Fruit fly (Drosophila melanogaster) whole organism, embryonic: ENCODE measurements around the gene CG34039.

Source experiments
- Abd-B ChIP-seq: fragments of 200-800 bp; sonication (Bioruptor generic); optimal IDR thresholded peaks from 2 replicates; lab custom pipeline; 2018; ENCODE audit warnings: missing biosample characterization, mild to moderate bottlenecking, missing genetic modification characterization, moderate library complexity
- CG10321 ChIP-seq: fragments of 200-800 bp; sonication (Bioruptor generic); IDR thresholded peaks from 2 replicates; pipeline ENCODE4 v1.3.6; 2022; ENCODE audit warnings: missing biosample characterization, missing genetic modification characterization
- CG10431 ChIP-seq: fragments of 200-800 bp; sonication (Bioruptor generic); optimal IDR thresholded peaks from 3 replicates; lab custom pipeline; 2018; ENCODE audit warnings: missing biosample characterization, mild to moderate bottlenecking, missing genetic modification characterization
- CG10543 ChIP-seq: fragments of 200-800 bp; sonication (Bioruptor generic); optimal IDR thresholded peaks from 3 replicates; lab custom pipeline; 2017; ENCODE audit warnings: missing biosample characterization, mild to moderate bottlenecking, missing genetic modification characterization, moderate library complexity
- CG10654 ChIP-seq: fragments of 200-800 bp; sonication (Bioruptor generic); optimal IDR thresholded peaks from 2 replicates; lab custom pipeline; 2016; ENCODE audit warnings: missing biosample characterization, missing genetic modification characterization
- CG11456 ChIP-seq: fragments of 200-800 bp; sonication (Bioruptor generic); IDR thresholded peaks from 3 replicates; pipeline ENCODE4 v1.3.6; 2022; ENCODE audit warnings: missing biosample characterization, missing genetic modification characterization
- CG13287 ChIP-seq: fragments of 200-800 bp; sonication (Bioruptor generic); IDR thresholded peaks from 2 replicates; pipeline ENCODE4 v1.3.6; 2022; ENCODE audit warnings: missing biosample characterization, missing genetic modification characterization; ENCODE audit not compliant: partially characterized antibody
- CG13424 ChIP-seq: fragments of 200-800 bp; sonication (Bioruptor generic); optimal IDR thresholded peaks from 2 replicates; lab custom pipeline; 2019; ENCODE audit warnings: missing biosample characterization, mild to moderate bottlenecking, missing genetic modification characterization, moderate library complexity
- CG13775 ChIP-seq: fragments of 200-800 bp; sonication (Bioruptor generic); optimal IDR thresholded peaks from 3 replicates; lab custom pipeline; 2017; ENCODE audit warnings: missing biosample characterization, mild to moderate bottlenecking, missing genetic modification characterization
- CG13894 ChIP-seq: fragments of 200-800 bp; sonication (Bioruptor generic); optimal IDR thresholded peaks from 3 replicates; lab custom pipeline; 2018; ENCODE audit warnings: missing biosample characterization, mild to moderate bottlenecking, missing genetic modification characterization, moderate library complexity
- CG17359 ChIP-seq: fragments of 200-800 bp; sonication (Bioruptor generic); optimal IDR thresholded peaks from 3 replicates; lab custom pipeline; 2018; ENCODE audit warnings: missing biosample characterization, mild to moderate bottlenecking, missing genetic modification characterization, moderate library complexity
- CG18262 ChIP-seq: fragments of 200-800 bp; optimal IDR thresholded peaks from 3 replicates; lab custom pipeline; 2019; ENCODE audit warnings: missing biosample characterization, mild to moderate bottlenecking, missing genetic modification characterization, moderate library complexity
- CG1832 ChIP-seq: fragments of 200-800 bp; sonication (Bioruptor generic); optimal IDR thresholded peaks from 2 replicates; lab custom pipeline; 2017; ENCODE audit warnings: missing biosample characterization, mild to moderate bottlenecking, missing genetic modification characterization, inconsistent platforms
- CG18764 ChIP-seq: fragments of 200-800 bp; sonication (Bioruptor generic); optimal IDR thresholded peaks from 3 replicates; lab custom pipeline; 2016; ENCODE audit warnings: missing biosample characterization, missing genetic modification characterization
- CG2199 ChIP-seq: fragments of 200-800 bp; sonication (Bioruptor generic); IDR thresholded peaks from 3 replicates; pipeline ENCODE4 v1.3.6; 2022; ENCODE audit warnings: missing biosample characterization, missing genetic modification characterization
- CG32767 ChIP-seq: fragments of 200-800 bp; sonication (Bioruptor generic); IDR thresholded peaks from 2 replicates; pipeline ENCODE4 v1.3.6; 2022; ENCODE audit warnings: missing biosample characterization, missing genetic modification characterization
- CG33557 ChIP-seq: fragments of 200-800 bp; sonication (Bioruptor generic); optimal IDR thresholded peaks from 2 replicates; lab custom pipeline; 2019; ENCODE audit warnings: missing biosample characterization, mild to moderate bottlenecking, missing genetic modification characterization, moderate library complexity
- CG3726 ChIP-seq: fragments of 200-800 bp; sonication (Bioruptor generic); IDR thresholded peaks from 3 replicates; pipeline ENCODE4, ENCODE4 v1.3.6; 2022; ENCODE audit warnings: missing biosample characterization, missing genetic modification characterization
- CG4730 ChIP-seq: fragments of 200-800 bp; sonication (Bioruptor generic); IDR thresholded peaks from 2 replicates; pipeline ENCODE4 v1.3.6; 2022; ENCODE audit warnings: missing biosample characterization, missing genetic modification characterization
- CG6765 ChIP-seq: fragments of 200-800 bp; sonication (Bioruptor generic); optimal IDR thresholded peaks from 3 replicates; lab custom pipeline; 2017; ENCODE audit warnings: missing biosample characterization, mild to moderate bottlenecking, missing genetic modification characterization
- CG8944 ChIP-seq: fragments of 200-800 bp; sonication (Bioruptor generic); optimal IDR thresholded peaks from 3 replicates; lab custom pipeline; 2016; ENCODE audit warnings: missing biosample characterization, missing genetic modification characterization
- CkIIα-i1 ChIP-seq: fragments of 200-800 bp; sonication (Bioruptor generic); IDR thresholded peaks from 2 replicates; pipeline ENCODE4 v1.3.6; 2022; ENCODE audit warnings: missing biosample characterization, missing genetic modification characterization
- CoRest ChIP-seq: fragments of 200-800 bp; sonication (Bioruptor generic); optimal IDR thresholded peaks from 3 replicates; lab custom pipeline; 2018; ENCODE audit warnings: missing biosample characterization, mild to moderate bottlenecking, missing genetic modification characterization, moderate library complexity
- Dref ChIP-seq: fragments of 200-800 bp; sonication (Bioruptor generic); IDR thresholded peaks from 2 replicates; pipeline ENCODE4 v1.3.6; 2022; ENCODE audit warnings: missing biosample characterization, missing genetic modification characterization
- Hr51 ChIP-seq, 2 experiments: fragments of 200-800 bp; sonication (Bioruptor generic); optimal IDR thresholded peaks; 2 replicates in 1 of 2; 3 replicates in 1 of 2; lab custom pipeline; 2016 to 2018; ENCODE audit warnings: missing biosample characterization in 2 of 2, missing genetic modification characterization in 2 of 2, mild to moderate bottlenecking in 1 of 2, moderate library complexity in 1 of 2
- MTF-1 ChIP-seq: fragments of 200-800 bp; sonication (Bioruptor generic); optimal IDR thresholded peaks from 2 replicates; lab custom pipeline; 2018; ENCODE audit warnings: missing biosample characterization, mild to moderate bottlenecking, missing genetic modification characterization, borderline replicate concordance
- Mes4 ChIP-seq: fragments of 200-800 bp; sonication (Bioruptor generic); optimal IDR thresholded peaks from 2 replicates; lab custom pipeline; 2016; ENCODE audit warnings: missing biosample characterization, missing genetic modification characterization
- Nf-YC ChIP-seq: fragments of 200-800 bp; optimal IDR thresholded peaks from 3 replicates; lab custom pipeline; 2019; ENCODE audit warnings: missing biosample characterization, mild to moderate bottlenecking, missing genetic modification characterization, moderate library complexity
- Ravus ChIP-seq: fragments of 200-800 bp; sonication (Bioruptor generic); IDR thresholded peaks from 2 replicates; pipeline ENCODE4 v1.3.6; 2022; ENCODE audit warnings: missing biosample characterization, missing genetic modification characterization
- Sox102F ChIP-seq: fragments of 200-800 bp; sonication (Bioruptor generic); optimal IDR thresholded peaks from 2 replicates; lab custom pipeline; 2018; ENCODE audit warnings: missing biosample characterization, mild to moderate bottlenecking, missing genetic modification characterization, moderate library complexity
- Ssrp ChIP-seq: fragments of 200-800 bp; sonication (Bioruptor generic); optimal IDR thresholded peaks from 2 replicates; lab custom pipeline; 2018; ENCODE audit warnings: missing biosample characterization, mild to moderate bottlenecking, missing genetic modification characterization, moderate library complexity
- Tbp ChIP-seq: fragments of >200 bp; optimal IDR thresholded peaks from 2 replicates; lab custom pipeline; 2018; ENCODE audit warnings: missing biosample characterization, missing genetic modification characterization
- ab ChIP-seq: fragments of 200-800 bp; sonication (Bioruptor generic); optimal IDR thresholded peaks from 2 replicates; lab custom pipeline; 2016; ENCODE audit warnings: missing biosample characterization, missing genetic modification characterization
- abd-A ChIP-seq: fragments of 200-800 bp; sonication (Bioruptor generic); optimal IDR thresholded peaks from 3 replicates; lab custom pipeline; 2019; ENCODE audit warnings: missing biosample characterization, mild to moderate bottlenecking, missing genetic modification characterization, moderate library complexity
- aop ChIP-seq: fragments of 200-800 bp; sonication (Bioruptor generic); IDR thresholded peaks from 2 replicates; pipeline ENCODE4 v1.3.6; 2022; ENCODE audit warnings: missing biosample characterization, missing genetic modification characterization
- bbx ChIP-seq: fragments of 200-800 bp; sonication (Bioruptor generic); IDR thresholded peaks from 2 replicates; pipeline ENCODE4 v1.3.6; 2022; ENCODE audit warnings: missing biosample characterization, missing genetic modification characterization; ENCODE audit not compliant: partially characterized antibody
- bowl ChIP-seq: fragments of 200-800 bp; sonication (Bioruptor generic); IDR thresholded peaks from 2 replicates; pipeline ENCODE4 v1.3.6; 2022; ENCODE audit warnings: missing biosample characterization, missing genetic modification characterization
- cad ChIP-seq: fragments of >200 bp; optimal IDR thresholded peaks from 2 replicates; lab custom pipeline; 2017; ENCODE audit warnings: missing biosample characterization, missing genetic modification characterization
- crc ChIP-seq: fragments of 200-800 bp; sonication (Bioruptor generic); optimal IDR thresholded peaks from 2 replicates; lab custom pipeline; 2016; ENCODE audit warnings: missing biosample characterization, missing genetic modification characterization
- crol ChIP-seq: fragments of 200-800 bp; sonication (Bioruptor generic); IDR thresholded peaks from 2 replicates; pipeline ENCODE4 v1.3.6; 2022; ENCODE audit warnings: missing biosample characterization, missing genetic modification characterization
- dpn ChIP-seq, 2 experiments: fragments of 200-800 bp; sonication (Bioruptor generic); optimal IDR thresholded peaks; 3 replicates each; lab custom pipeline; 2016; ENCODE audit warnings: missing biosample characterization in 2 of 2, missing genetic modification characterization in 2 of 2
- ewg ChIP-seq: fragments of 200-800 bp; sonication (Bioruptor generic); optimal IDR thresholded peaks from 3 replicates; lab custom pipeline; 2017; ENCODE audit warnings: mild to moderate bottlenecking, missing biosample characterization, missing genetic modification reagents, missing genetic modification characterization
- kni ChIP-seq: fragments of 200-800 bp; sonication (Bioruptor generic); optimal IDR thresholded peaks from 3 replicates; lab custom pipeline; 2017; ENCODE audit warnings: mild to moderate bottlenecking, missing biosample characterization, missing genetic modification reagents, missing genetic modification characterization
- knrl ChIP-seq: fragments of 200-800 bp; sonication (Bioruptor generic); IDR thresholded peaks from 3 replicates; pipeline ENCODE4 v1.3.6; 2022; ENCODE audit warnings: missing biosample characterization, missing genetic modification characterization; ENCODE audit not compliant: partially characterized antibody
- maf-S ChIP-seq: fragments of 200-800 bp; sonication (Bioruptor generic); optimal IDR thresholded peaks from 2 replicates; lab custom pipeline; 2016; ENCODE audit warnings: missing biosample characterization, missing genetic modification characterization
- sd ChIP-seq: fragments of 200-800 bp; sonication (Bioruptor generic); optimal IDR thresholded peaks from 3 replicates; lab custom pipeline; 2018; ENCODE audit warnings: missing biosample characterization, mild to moderate bottlenecking, missing genetic modification characterization, moderate library complexity
- seq ChIP-seq: fragments of 200-800 bp; sonication (Bioruptor generic); IDR thresholded peaks from 2 replicates; pipeline ENCODE4 v1.3.6; 2022; ENCODE audit warnings: missing biosample characterization, missing genetic modification characterization
- twi ChIP-seq: fragments of 200-800 bp; optimal IDR thresholded peaks from 2 replicates; lab custom pipeline; 2019; ENCODE audit warnings: missing biosample characterization, mild to moderate bottlenecking, missing genetic modification characterization, moderate library complexity
- yki ChIP-seq: fragments of >200 bp; optimal IDR thresholded peaks from 3 replicates; lab custom pipeline; 2018
- z ChIP-seq: fragments of 200-800 bp; sonication (Bioruptor generic); IDR thresholded peaks from 3 replicates; pipeline ENCODE4 v1.3.6; 2022; ENCODE audit warnings: missing biosample characterization, missing genetic modification characterization

CG34039 gene

dm6 chr3L:14578896-14579295 is 19.1 kb downstream of the CG34039 start (continued):
- peak; percentile 96 for TF ChIP-seq Nf-YC (tag; lab: Kevin White, UChicago)
- TF ChIP-seq aop (GFP tag; lab: Robert Waterston, UW), result peak; percentile 51; the same call in 1 of the 2 replicates
- TF ChIP-seq CG4730 (GFP tag; lab: Robert Waterston, UW), result no peak
- peak; percentile 11 for TF ChIP-seq CG33557
- no peak for TF ChIP-seq Mes4 (GFP tag; lab: Kevin White, UChicago)
- TF ChIP-seq CoRest (tag; lab: Kevin White, UChicago), result peak; percentile 60
- TF ChIP-seq CG10321 (GFP tag; lab: Robert Waterston, UW), result peak; percentile 89
- TF ChIP-seq knrl (GFP tag; lab: Robert Waterston, UW), result 0 out of 3 replicates have a peak, but pooled peaks have one; percentile 24
- peak; percentile 11 for TF ChIP-seq kni (GFP tag; lab: Kevin White, UChicago)
- no peak for TF ChIP-seq Tbp (GFP tag; lab: Kevin White, UChicago)
- no peak for TF ChIP-seq maf-S (GFP tag; lab: Kevin White, UChicago)
- no peak for TF ChIP-seq CG13775
- peak; percentile 78; the same call in 2 of the 3 replicates for TF ChIP-seq CG2199
- peak; percentile 92 for TF ChIP-seq CG1832 (GFP tag; lab: Kevin White, UChicago)
- no peak for TF ChIP-seq CG10543 (GFP tag; lab: Kevin White, UChicago)
- no peak for TF ChIP-seq Ravus (GFP tag; lab: Robert Waterston, UW)
- TF ChIP-seq crol (GFP tag; lab: Robert Waterston, UW), result peak; percentile 68

- TF ChIP-seq cad (GFP tag; lab: Kevin White, UChicago) (no peak), MTF-1 (no peak), twi (tag; lab: Kevin White, UChicago) (no peak), seq (GFP tag; lab: Robert Waterston, UW) (0 out of 2 replicates have a peak, but pooled peaks have one; percentile 35), CG3726 (GFP tag; lab: Robert Waterston, UW) (no peak), CG6765 (no peak), CG13287 (no peak), crc (no peak), dpn (GFP tag; optimal IDR thresholded peaks at IDR 0.05; lab: Kevin White, UChicago) (no peak), CG11456 (GFP tag; lab: Robert Waterston, UW) (no peak), sd (tag; lab: Kevin White, UChicago) (no peak), Sox102F (GFP tag; lab: Kevin White, UChicago) (no peak), CG10654 (GFP tag; lab: Kevin White, UChicago) (no peak), CkIIα-i1 (no peak), CG8944 (GFP tag; lab: Kevin White, UChicago) (no peak), CG13775 (no peak), CG32767 (GFP tag; lab: Robert Waterston, UW) (no peak), yki (no peak), CG13894 (tag; lab: Kevin White, UChicago) (no peak), CG10431 (GFP tag; lab: Kevin White, UChicago) (no peak), CG18262 (tag; lab: Kevin White, UChicago) (no peak), bbx (peak; percentile 38; the same call in 1 of the 2 replicates), bowl (GFP tag; lab: Robert Waterston, UW) (no peak), Abd-B (no peak), ab (GFP tag; lab: Kevin White, UChicago) (no peak), abd-A (tag; lab: Kevin White, UChicago) (peak; percentile 91), Dref (GFP tag; lab: Robert Waterston, UW) (no peak), ewg (peak; percentile 92), CG17359 (no peak), z (GFP tag; lab: Robert Waterston, UW) (peak; percentile 73; the same call in 2 of the 3 replicates), CG18764 (GFP tag; lab: Kevin White, UChicago) (no peak), Ssrp (tag; lab: Kevin White, UChicago) (no peak), CG13424 (tag; lab: Kevin White, UChicago) (no peak), Hr51 (GFP tag; optimal IDR thresholded peaks at IDR 0.05; lab: Kevin White, UChicago) (no peak)
Observed at dm6 chr3L:14580294-14580693, 20.5 kb downstream of the CG34039 start.
